Worm (Caenorhabditis elegans) whole organism, early embryonic: ENCODE data around the gene srh-105.
"Not testable (repeated sequence)": the region's sequence is repeated elsewhere in the genome, so short reads cannot be mapped to it uniquely, and the experiment has no call there.

Experiments
- B0310.2 ChIP-seq: sonication (generic microtip); optimal IDR thresholded peaks from 2 replicates; lab custom pipeline; 2016; ENCODE audit warnings: mild to moderate bottlenecking, missing genetic modification characterization, missing compliant biosample characterization
- F13C5.2 ChIP-seq: sonication (generic microtip); optimal IDR thresholded peaks from 2 replicates; lab custom pipeline; 2017; ENCODE audit warnings: mild to moderate bottlenecking, missing genetic modification characterization, inconsistent platforms, missing compliant biosample characterization
- aly-1 ChIP-seq: sonication (generic microtip); optimal IDR thresholded peaks from 2 replicates; lab custom pipeline; 2016; ENCODE audit warnings: missing genetic modification characterization, missing compliant biosample characterization
- ama-1 ChIP-seq: fragments of 150-350 bp; optimal IDR thresholded peaks from 2 replicates; lab custom pipeline; 2014
- ceh-13 ChIP-seq: fragments of 200-800 bp; sonication (Bioruptor generic); optimal IDR thresholded peaks from 2 replicates; lab custom pipeline; 2018; ENCODE audit warnings: mild to moderate bottlenecking, missing genetic modification characterization, missing compliant biosample characterization
- ceh-36 ChIP-seq: sonication (generic microtip); optimal IDR thresholded peaks from 2 replicates; lab custom pipeline; 2016; ENCODE audit warnings: missing genetic modification characterization, inconsistent platforms, missing compliant biosample characterization
- ets-7 ChIP-seq: sonication (generic microtip); optimal IDR thresholded peaks from 2 replicates; lab custom pipeline; 2016; ENCODE audit warnings: missing genotype, missing genetic modification characterization, missing compliant biosample characterization
- flt-1 ChIP-seq: fragments of 200-800 bp; sonication (Bioruptor generic); IDR thresholded peaks from 2 replicates; pipeline ENCODE4 v1.3.6; 2022; ENCODE audit warnings: missing genetic modification characterization, missing compliant biosample characterization
- hmbx-1 ChIP-seq: sonication (generic microtip); optimal IDR thresholded peaks from 2 replicates; lab custom pipeline; 2016; ENCODE audit warnings: mild to moderate bottlenecking, missing genetic modification characterization, missing compliant biosample characterization
- hmg-4 ChIP-seq: fragments of 200-800 bp; sonication (Bioruptor generic); optimal IDR thresholded peaks from 2 replicates; lab custom pipeline; 2018; ENCODE audit warnings: mild to moderate bottlenecking, missing genetic modification characterization, missing compliant biosample characterization
- hnd-1 ChIP-seq: sonication (generic microtip); optimal IDR thresholded peaks from 2 replicates; lab custom pipeline; 2016; ENCODE audit warnings: missing genetic modification characterization, missing compliant biosample characterization
- pes-1 ChIP-seq: fragments of 200-800 bp; sonication (Bioruptor generic); IDR thresholded peaks from 2 replicates; pipeline ENCODE4 v1.3.6; 2022; ENCODE audit warnings: missing genetic modification reagents, missing genetic modification characterization, missing compliant biosample characterization
- scrt-1 ChIP-seq: fragments of 200-800 bp; sonication (Bioruptor generic); IDR thresholded peaks from 2 replicates; pipeline ENCODE4 v1.3.6; 2022; ENCODE audit warnings: missing genetic modification characterization, missing compliant biosample characterization
- sea-1 ChIP-seq: fragments of 200-800 bp; sonication (Bioruptor generic); conservative IDR thresholded peaks from 2 replicates; pipeline ENCODE4 v1.3.6; 2022; ENCODE audit warnings: missing genetic modification characterization, missing compliant biosample characterization
- tbx-11 ChIP-seq: fragments of 200-800 bp; sonication (Bioruptor generic); IDR thresholded peaks from 2 replicates; pipeline ENCODE4 v1.3.6; 2022; ENCODE audit warnings: missing genetic modification characterization, missing compliant biosample characterization
- tbx-37 ChIP-seq: fragments of 200-800 bp; sonication (Bioruptor generic); conservative IDR thresholded peaks from 2 replicates; pipeline ENCODE4 v1.3.6; 2022; ENCODE audit warnings: missing genetic modification reagents, missing genetic modification characterization, missing compliant biosample characterization
- tra-4 ChIP-seq: sonication (generic microtip); optimal IDR thresholded peaks from 2 replicates; lab custom pipeline; 2017; ENCODE audit warnings: missing genetic modification characterization, missing compliant biosample characterization

srh-105 gene

DNA sequence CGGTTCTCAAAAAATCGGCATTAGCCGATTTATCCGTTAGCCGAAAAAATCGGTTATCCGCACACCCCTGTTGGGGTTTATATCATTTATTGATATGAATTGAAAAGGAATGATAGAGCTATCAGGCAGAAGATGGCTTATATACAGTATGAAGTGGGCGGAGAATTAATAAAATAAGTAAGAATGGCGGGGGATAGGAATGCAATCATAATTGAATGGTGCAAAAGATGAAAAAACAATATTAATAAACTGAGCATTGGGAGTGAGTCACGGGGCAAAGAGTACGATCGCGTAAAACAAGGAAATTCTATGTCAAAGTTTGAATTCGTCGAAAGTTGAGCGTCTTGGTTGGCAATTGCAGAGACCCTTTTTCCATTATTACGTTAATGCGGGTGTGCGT lies 27.6 kb upstream of the srh-105 start, which contains the start of gene T27A1.2:
T27A1.2 (minus strand) TSS at position 101 of the 400 bp plus-strand sequence.
- TF ChIP-seq aly-1 (tag; lab: Kevin White, UChicago) (no peak), hmg-4 (GFP tag; lab: Kevin White, UChicago) (no peak), ama-1 (lab: Kevin White, UChicago) (no peak), hmbx-1 (tag; lab: Kevin White, UChicago) (no peak), tra-4 (tag; lab: Kevin White, UChicago) (no peak), hnd-1 (tag; lab: Kevin White, UChicago) (no peak), tbx-11 (GFP tag; lab: Robert Waterston, UW) (no peak), tbx-37 (GFP tag; lab: Robert Waterston, UW) (no peak), ceh-13 (GFP tag; lab: Kevin White, UChicago) (no peak), F13C5.2 (tag; lab: Kevin White, UChicago) (no peak), scrt-1 (GFP tag; lab: Robert Waterston, UW) (no peak), B0310.2 (no peak), flt-1 (no peak), sea-1 (GFP tag; lab: Robert Waterston, UW) (no peak)

DNA sequence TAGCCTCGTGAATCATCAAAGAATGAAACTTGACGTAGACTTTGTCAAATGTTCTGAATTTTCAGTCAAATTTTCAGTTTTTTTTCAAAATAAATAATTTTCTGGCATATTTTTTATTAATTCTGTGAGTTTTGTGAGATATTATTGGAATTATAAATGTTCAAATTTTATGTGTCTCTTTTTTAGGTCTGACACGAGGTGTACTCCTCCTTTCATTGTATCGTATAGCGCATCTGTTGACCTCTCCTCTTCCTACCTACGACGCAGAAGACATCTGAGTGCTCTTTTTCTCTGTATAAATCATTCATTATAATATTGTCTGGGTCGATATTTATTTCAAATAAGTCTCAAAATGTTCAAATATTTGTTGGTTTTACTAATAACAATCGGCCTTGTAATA lies 26.1 kb upstream of the srh-105 start, which contains the start of gene T27A1.3:
T27A1.3 (plus strand) TSS at position 301 of the 400 bp plus-strand sequence.
- not testable (repeated sequence) for TF ChIP-seq ceh-13 (GFP tag; lab: Kevin White, UChicago); aly-1 (tag; lab: Kevin White, UChicago); pes-1

DNA sequence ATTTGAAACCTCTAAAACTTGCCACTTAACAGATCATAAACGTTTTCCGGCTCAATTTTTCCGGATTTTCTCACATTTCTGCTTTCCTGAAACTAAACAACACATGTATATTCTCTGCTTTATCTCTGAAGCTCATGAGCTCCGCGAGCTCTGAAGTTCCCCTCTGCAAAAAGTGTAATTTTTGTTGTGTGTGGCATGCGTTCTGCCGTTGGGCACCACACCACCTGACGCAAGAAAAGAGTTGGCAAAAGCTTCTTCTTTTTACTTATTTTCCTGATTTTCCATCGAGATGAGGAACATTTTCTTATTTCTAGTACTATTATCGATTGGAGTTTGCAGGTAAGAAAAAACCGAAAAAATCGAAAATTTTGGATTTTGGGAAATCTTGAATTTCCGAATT lies 17.2 kb upstream of the srh-105 start, which contains the start of gene lgc-34:
lgc-34 (plus strand) TSS at position 200 of the 400 bp plus-strand sequence.
- TF ChIP-seq tbx-11 (GFP tag; lab: Robert Waterston, UW) (no peak), hmg-4 (GFP tag; lab: Kevin White, UChicago) (no peak), scrt-1 (GFP tag; lab: Robert Waterston, UW) (no peak)

DNA sequence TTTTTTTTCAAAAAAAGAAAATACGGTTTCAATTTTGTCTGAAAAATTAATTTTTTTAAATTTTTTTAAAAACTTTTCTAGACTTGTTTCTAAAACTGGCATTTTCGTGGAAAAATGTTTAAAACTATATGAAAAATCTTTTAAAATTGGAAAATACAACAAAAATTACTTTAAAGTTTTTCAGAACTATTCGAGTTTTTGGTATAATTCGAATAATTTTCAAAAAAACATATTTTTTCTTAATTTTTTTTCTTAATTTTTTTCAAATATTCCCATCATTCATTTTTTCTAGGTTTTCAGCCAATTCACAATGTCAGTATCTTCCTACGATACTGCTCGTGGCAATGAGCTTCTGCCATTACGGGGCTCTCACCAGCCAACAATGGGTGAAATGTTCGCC lies 13.2 kb upstream of the srh-105 start, which contains the start of gene slc-36.2:
slc-36.2 (plus strand) TSS at position 301 of the 400 bp plus-strand sequence.
- TF ChIP-seq tbx-11 (GFP tag; lab: Robert Waterston, UW) = no peak
- no peak for TF ChIP-seq B0310.2
- TF ChIP-seq ceh-36 = no peak
- TF ChIP-seq pes-1 = no peak
- TF ChIP-seq ceh-13 (GFP tag; lab: Kevin White, UChicago) = no peak
- no peak for TF ChIP-seq hmg-4 (GFP tag; lab: Kevin White, UChicago)
- no peak for TF ChIP-seq tbx-37 (GFP tag; lab: Robert Waterston, UW)
- TF ChIP-seq flt-1 = no peak
- no peak for TF ChIP-seq tra-4 (tag; lab: Kevin White, UChicago)
- TF ChIP-seq sea-1 (GFP tag; lab: Robert Waterston, UW) = no peak
- TF ChIP-seq ama-1 (lab: Kevin White, UChicago) = no peak
- TF ChIP-seq hnd-1 (tag; lab: Kevin White, UChicago) = no peak
- no peak for TF ChIP-seq hmbx-1 (tag; lab: Kevin White, UChicago)
- TF ChIP-seq F13C5.2 (tag; lab: Kevin White, UChicago) = no peak
- no peak for TF ChIP-seq scrt-1 (GFP tag; lab: Robert Waterston, UW)
- no peak for TF ChIP-seq ets-7 (tag; lab: Kevin White, UChicago)

DNA sequence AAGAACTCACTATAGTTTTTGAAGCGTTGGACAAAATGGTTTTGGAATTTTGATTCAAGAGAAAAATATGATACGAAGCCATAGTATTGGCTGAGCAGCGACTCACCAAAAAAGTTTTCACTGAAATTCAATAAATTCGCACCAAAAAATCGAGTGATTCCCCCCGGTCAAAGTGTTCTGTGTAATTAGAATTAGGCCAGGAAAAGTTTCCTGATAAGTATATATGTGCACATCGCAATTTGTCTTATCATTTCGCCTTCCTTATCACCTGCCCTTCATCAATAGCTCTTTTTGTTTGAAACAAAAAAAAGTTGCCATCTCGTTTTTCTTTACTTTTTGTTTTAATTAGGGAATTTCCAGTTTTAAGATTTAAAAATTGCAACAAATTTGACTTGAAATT lies 12.6 kb upstream of the srh-105 start:
- TF ChIP-seq scrt-1 (GFP tag; lab: Robert Waterston, UW) = no peak

DNA sequence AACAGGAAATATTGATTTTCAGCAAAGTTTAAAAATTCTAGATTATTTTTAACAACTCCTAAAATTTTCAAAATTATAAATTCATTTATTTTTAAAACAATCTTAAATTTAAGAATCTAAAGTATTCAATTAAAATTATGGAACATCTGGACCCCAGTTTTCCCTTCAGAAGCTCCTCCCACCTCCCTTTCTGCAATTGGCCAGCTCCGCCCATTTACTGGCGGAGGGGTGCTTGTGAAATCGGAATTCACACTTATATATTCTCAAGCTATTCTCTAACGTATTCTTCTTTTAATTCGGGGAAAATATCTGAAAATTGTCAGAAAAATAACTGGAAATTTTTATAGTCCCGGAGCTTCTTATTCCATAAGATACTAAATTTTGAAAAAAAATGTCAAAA lies 6.6 kb upstream of the srh-105 start, which contains the start of gene mab-9:
mab-9 (plus strand) TSS at position 260 of the 400 bp plus-strand sequence.
- TF ChIP-seq tbx-37 (GFP tag; lab: Robert Waterston, UW) (no peak), hmbx-1 (tag; lab: Kevin White, UChicago) (no peak), flt-1 (no peak), ama-1 (lab: Kevin White, UChicago) (no peak)

DNA sequence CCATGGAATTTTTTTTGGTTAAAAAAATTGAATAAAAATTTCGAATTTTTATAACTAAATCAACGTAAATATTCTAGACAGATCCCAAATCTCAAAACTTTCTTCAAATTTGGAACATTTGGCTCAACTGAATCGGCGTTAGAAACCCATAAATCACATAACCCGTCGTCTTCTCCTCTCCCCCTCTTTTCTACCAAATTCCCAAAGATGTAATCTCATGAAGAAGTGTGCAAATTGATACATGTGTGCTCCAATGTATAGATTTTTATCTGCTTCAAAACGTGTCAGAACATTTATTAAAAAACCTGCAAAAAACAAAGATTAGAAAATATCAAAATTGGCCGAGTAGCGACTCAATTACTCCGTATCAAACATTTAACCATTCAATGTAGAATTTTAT lies 3.5 kb upstream of the srh-105 start:
- no peak for TF ChIP-seq F13C5.2 (tag; lab: Kevin White, UChicago)
- no peak for TF ChIP-seq hnd-1 (tag; lab: Kevin White, UChicago)
- no peak for TF ChIP-seq ama-1 (lab: Kevin White, UChicago)
- no peak for TF ChIP-seq flt-1
- no peak for TF ChIP-seq ets-7 (tag; lab: Kevin White, UChicago)
- TF ChIP-seq aly-1 (tag; lab: Kevin White, UChicago) = no peak
- TF ChIP-seq pes-1 = no peak
- TF ChIP-seq hmg-4 (GFP tag; lab: Kevin White, UChicago) = no peak
- TF ChIP-seq B0310.2 = no peak
- no peak for TF ChIP-seq tra-4 (tag; lab: Kevin White, UChicago)

DNA sequence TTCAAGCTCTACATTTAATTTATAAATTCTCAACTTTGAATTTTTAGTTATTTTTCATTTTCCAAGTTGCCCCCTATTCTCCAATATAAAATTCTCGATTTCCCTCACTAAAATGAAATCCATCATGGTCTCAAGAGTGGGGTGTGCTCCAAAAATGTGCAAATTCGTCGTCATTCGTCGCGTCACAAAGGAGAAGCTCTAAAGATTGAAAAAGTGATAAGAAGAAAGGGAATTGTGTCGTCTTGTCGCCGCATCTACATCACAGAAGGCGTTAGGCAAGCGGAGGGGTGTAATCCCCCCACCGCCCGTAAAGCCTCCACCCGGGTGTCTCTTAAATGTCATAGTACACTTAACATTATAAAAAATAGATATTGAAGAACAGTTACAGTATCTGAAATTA lies 2.8 kb upstream of the srh-105 start:
- no peak for TF ChIP-seq tra-4 (tag; lab: Kevin White, UChicago)
- no peak for TF ChIP-seq tbx-11 (GFP tag; lab: Robert Waterston, UW)
- TF ChIP-seq hmbx-1 (tag; lab: Kevin White, UChicago) = no peak
- TF ChIP-seq ceh-36 = no peak
- no peak for TF ChIP-seq pes-1
- no peak for TF ChIP-seq tbx-37 (GFP tag; lab: Robert Waterston, UW)
- no peak for TF ChIP-seq B0310.2

DNA sequence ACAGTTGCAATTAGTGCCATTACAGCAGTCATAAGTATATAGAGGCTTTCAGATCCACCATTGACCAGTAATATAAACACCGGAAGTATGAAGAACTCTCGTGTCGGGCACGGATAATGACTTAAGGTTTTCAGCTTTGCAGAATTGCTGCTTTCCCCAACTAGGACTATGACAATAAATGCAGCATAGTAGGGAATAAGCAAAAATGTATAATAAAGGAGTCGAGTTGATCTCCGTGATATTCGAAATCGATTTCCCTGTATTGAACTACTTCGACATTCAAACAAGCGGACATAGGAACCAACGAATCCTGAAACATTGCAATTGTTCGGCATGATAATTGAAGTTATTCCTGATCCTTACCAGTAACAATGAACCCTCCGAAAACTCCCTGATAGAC lies 527 bp downstream of the srh-105 start:
- TF ChIP-seq tra-4 (tag; lab: Kevin White, UChicago) (no peak), pes-1 (no peak), B0310.2 (no peak), sea-1 (GFP tag; lab: Robert Waterston, UW) (no peak), ets-7 (tag; lab: Kevin White, UChicago) (no peak), F13C5.2 (tag; lab: Kevin White, UChicago) (no peak), hmg-4 (GFP tag; lab: Kevin White, UChicago) (no peak), flt-1 (no peak), tbx-11 (GFP tag; lab: Robert Waterston, UW) (no peak), hmbx-1 (tag; lab: Kevin White, UChicago) (no peak), ama-1 (lab: Kevin White, UChicago) (no peak), aly-1 (tag; lab: Kevin White, UChicago) (no peak), tbx-37 (GFP tag; lab: Robert Waterston, UW) (no peak), scrt-1 (GFP tag; lab: Robert Waterston, UW) (no peak), ceh-36 (no peak), ceh-13 (GFP tag; lab: Kevin White, UChicago) (no peak)
